Worm (Caenorhabditis elegans) whole organism, L2 larva: ENCODE data around the gene fahd-1.
A peak's percentile ranks its signal among the peaks of the same experiment; 100 is the strongest.

Experiments
- C34F6.9 ChIP-seq: fragments of 150-350 bp; optimal IDR thresholded peaks from 2 replicates; lab custom pipeline; 2014; ENCODE audit warnings: missing biosample characterization, missing genetic modification characterization
- F13H6.1 ChIP-seq: sonication (generic microtip); optimal IDR thresholded peaks from 2 replicates; lab custom pipeline; 2016; ENCODE audit warnings: missing genetic modification characterization, missing compliant biosample characterization
- R02D3.7 ChIP-seq: fragments of 150-350 bp; optimal IDR thresholded peaks from 2 replicates; lab custom pipeline; 2014; ENCODE audit warnings: missing biosample characterization, missing genetic modification characterization
- Y55F3AM.14 ChIP-seq: fragments of 200-800 bp; sonication (Bioruptor generic); optimal IDR thresholded peaks from 2 replicates; lab custom pipeline; 2018; ENCODE audit warnings: mild to moderate bottlenecking, missing genetic modification characterization, missing compliant biosample characterization
- ZK546.5 ChIP-seq: sonication (generic microtip); optimal IDR thresholded peaks from 2 replicates; lab custom pipeline; 2017; ENCODE audit warnings: missing biosample characterization, missing genetic modification characterization
- alr-1 ChIP-seq: fragments of 150-350 bp; optimal IDR thresholded peaks from 2 replicates; lab custom pipeline; 2014; ENCODE audit warnings: missing biosample characterization, missing genetic modification characterization
- aly-2 ChIP-seq: fragments of 150-350 bp; optimal IDR thresholded peaks from 2 replicates; lab custom pipeline; 2014; ENCODE audit warnings: missing biosample characterization, missing genetic modification characterization
- ama-1 ChIP-seq: fragments of 150-350 bp; optimal IDR thresholded peaks from 2 replicates; lab custom pipeline; 2018; ENCODE audit warnings: inconsistent platforms
- blmp-1 ChIP-seq: sonication (generic microtip); optimal IDR thresholded peaks from 2 replicates; lab custom pipeline; 2017; ENCODE audit warnings: missing genetic modification characterization, mild to moderate bottlenecking, missing compliant biosample characterization, antibody characterized with exemption, moderate library complexity; ENCODE audit not compliant: insufficient read depth
- ceh-16 ChIP-seq: fragments of 150-350 bp; optimal IDR thresholded peaks from 2 replicates; lab custom pipeline; 2014; ENCODE audit warnings: missing biosample characterization, missing genetic modification characterization
- ceh-82 ChIP-seq: fragments of 150-350 bp; optimal IDR thresholded peaks from 2 replicates; lab custom pipeline; 2014; ENCODE audit warnings: missing biosample characterization, missing genetic modification characterization
- crh-2 ChIP-seq: sonication (generic microtip); optimal IDR thresholded peaks from 2 replicates; lab custom pipeline; 2017; ENCODE audit warnings: missing biosample characterization, missing genetic modification characterization
- dmd-4 ChIP-seq: sonication (generic microtip); optimal IDR thresholded peaks from 2 replicates; lab custom pipeline; 2017; ENCODE audit warnings: missing biosample characterization, missing genetic modification characterization
- egl-27 ChIP-seq: sonication (generic microtip); optimal IDR thresholded peaks from 3 replicates; lab custom pipeline; 2017; ENCODE audit warnings: missing biosample characterization, missing genetic modification reagents, missing genetic modification characterization
- elt-1 ChIP-seq: fragments of 150-350 bp; optimal IDR thresholded peaks from 2 replicates; lab custom pipeline; 2014; ENCODE audit warnings: missing biosample characterization, missing genetic modification characterization
- elt-3 ChIP-seq: sonication (generic microtip); optimal IDR thresholded peaks from 2 replicates; lab custom pipeline; 2017; ENCODE audit warnings: missing biosample characterization, missing genetic modification characterization
- fos-1 ChIP-seq: fragments of 150-350 bp; optimal IDR thresholded peaks from 2 replicates; lab custom pipeline; 2014; ENCODE audit warnings: missing biosample characterization, missing genetic modification characterization
- gmeb-1 ChIP-seq: fragments of 150-350 bp; optimal IDR thresholded peaks from 2 replicates; lab custom pipeline; 2014; ENCODE audit warnings: missing biosample characterization, missing genetic modification characterization
- lin-11 ChIP-seq: fragments of 150-350 bp; sonication (generic microtip); optimal IDR thresholded peaks from 2 replicates; lab custom pipeline; 2014; ENCODE audit warnings: missing biosample characterization, missing genetic modification characterization, inconsistent platforms, mixed read lengths
- lin-13 ChIP-seq: fragments of 150-350 bp; optimal IDR thresholded peaks from 2 replicates; lab custom pipeline; 2014; ENCODE audit warnings: missing biosample characterization, missing genetic modification reagents, missing genetic modification characterization
- lin-39 ChIP-seq: fragments of 150-350 bp; optimal IDR thresholded peaks from 2 replicates; lab custom pipeline; 2014; ENCODE audit warnings: missing biosample characterization, missing genetic modification reagents, missing genetic modification characterization
- lsy-2 ChIP-seq, 2 experiments: fragments of 150-350 bp in 1 of 2; sonication (generic microtip) in 1 of 2; optimal IDR thresholded peaks; 2 replicates each; lab custom pipeline; 2014 to 2017; ENCODE audit warnings: missing biosample characterization in 2 of 2, missing genetic modification characterization in 2 of 2
- mab-5 ChIP-seq: fragments of 150-350 bp; optimal IDR thresholded peaks from 2 replicates; lab custom pipeline; 2014; ENCODE audit warnings: missing biosample characterization, missing genetic modification characterization
- mbf-1 ChIP-seq: sonication (generic microtip); optimal IDR thresholded peaks from 2 replicates; lab custom pipeline; 2017; ENCODE audit warnings: missing biosample characterization, missing genetic modification characterization
- mdl-1 ChIP-seq, 2 experiments: fragments of 150-350 bp in 1 of 2; sonication (generic microtip) in 1 of 2; optimal IDR thresholded peaks; 2 replicates each; lab custom pipeline; 2017; ENCODE audit warnings: missing biosample characterization in 2 of 2, missing genetic modification characterization in 2 of 2
- nhr-10 ChIP-seq: sonication (generic microtip); optimal IDR thresholded peaks from 2 replicates; lab custom pipeline; 2017; ENCODE audit warnings: missing biosample characterization, missing genetic modification characterization
- nhr-11 ChIP-seq: fragments of 150-350 bp; optimal IDR thresholded peaks from 2 replicates; lab custom pipeline; 2014; ENCODE audit warnings: missing biosample characterization, missing genetic modification characterization
- nhr-12 ChIP-seq: fragments of 150-350 bp; optimal IDR thresholded peaks from 2 replicates; lab custom pipeline; 2014; ENCODE audit warnings: missing biosample characterization, missing genetic modification characterization
- nhr-129 ChIP-seq: fragments of 150-350 bp; optimal IDR thresholded peaks from 2 replicates; lab custom pipeline; 2014; ENCODE audit warnings: missing biosample characterization, missing genetic modification characterization
- nhr-21 ChIP-seq: fragments of 150-350 bp; optimal IDR thresholded peaks from 2 replicates; lab custom pipeline; 2014; ENCODE audit warnings: missing biosample characterization, missing genetic modification characterization
- nhr-23 ChIP-seq: fragments of 150-350 bp; optimal IDR thresholded peaks from 2 replicates; lab custom pipeline; 2014; ENCODE audit warnings: missing biosample characterization, missing genetic modification reagents, missing genetic modification characterization
- nhr-237 ChIP-seq: fragments of 150-350 bp; optimal IDR thresholded peaks from 2 replicates; lab custom pipeline; 2014; ENCODE audit warnings: missing biosample characterization, missing genetic modification characterization
- nhr-25 ChIP-seq: fragments of 150-350 bp; sonication (generic microtip); optimal IDR thresholded peaks from 3 replicates; lab custom pipeline; 2014; ENCODE audit warnings: missing biosample characterization, missing genetic modification characterization
- nhr-6 ChIP-seq: fragments of 150-350 bp; optimal IDR thresholded peaks from 2 replicates; lab custom pipeline; 2014; ENCODE audit warnings: missing biosample characterization, missing genetic modification characterization
- nhr-77 ChIP-seq: fragments of 150-350 bp; optimal IDR thresholded peaks from 2 replicates; lab custom pipeline; 2014; ENCODE audit warnings: missing biosample characterization, missing genetic modification characterization
- peb-1 ChIP-seq: fragments of 150-350 bp; optimal IDR thresholded peaks from 2 replicates; lab custom pipeline; 2014; ENCODE audit warnings: missing biosample characterization, missing genetic modification characterization
- sem-4 ChIP-seq: fragments of 150-350 bp; optimal IDR thresholded peaks from 2 replicates; lab custom pipeline; 2014; ENCODE audit warnings: missing biosample characterization, missing genetic modification reagents, missing genetic modification characterization
- skn-1 ChIP-seq: sonication (generic microtip); optimal IDR thresholded peaks from 2 replicates; lab custom pipeline; 2017; ENCODE audit warnings: missing biosample characterization, missing genetic modification characterization
- sma-3 ChIP-seq: sonication (generic microtip); optimal IDR thresholded peaks from 2 replicates; lab custom pipeline; 2016; ENCODE audit warnings: missing genetic modification reagents, missing genetic modification characterization, missing compliant biosample characterization
- sma-9 ChIP-seq, 2 experiments: fragments of 150-350 bp in 1 of 2; sonication (generic microtip) in 1 of 2; optimal IDR thresholded peaks; 2 replicates each; lab custom pipeline; 2014 to 2016; ENCODE audit warnings: missing genetic modification characterization in 2 of 2, mild to moderate bottlenecking in 1 of 2, missing biosample characterization in 1 of 2, missing compliant biosample characterization in 1 of 2, missing genetic modification reagents in 1 of 2, moderate library complexity in 1 of 2
- snpc-4 ChIP-seq: fragments of 150-350 bp; optimal IDR thresholded peaks from 2 replicates; lab custom pipeline; 2014; ENCODE audit warnings: missing biosample characterization, missing genetic modification characterization
- unc-39 ChIP-seq: fragments of 150-350 bp; optimal IDR thresholded peaks from 2 replicates; lab custom pipeline; 2014; ENCODE audit warnings: missing biosample characterization, missing genetic modification characterization
- unc-55 ChIP-seq: fragments of 150-350 bp; sonication (generic microtip); optimal IDR thresholded peaks from 3 replicates; lab custom pipeline; 2014; ENCODE audit warnings: missing biosample characterization, missing genetic modification reagents, missing genetic modification characterization
- unc-62 ChIP-seq: fragments of 150-350 bp; optimal IDR thresholded peaks from 2 replicates; lab custom pipeline; 2014; ENCODE audit warnings: missing biosample characterization, missing genetic modification reagents, missing genetic modification characterization
- zag-1 ChIP-seq: fragments of 150-350 bp; optimal IDR thresholded peaks from 2 replicates; lab custom pipeline; 2014; ENCODE audit warnings: missing biosample characterization, missing genetic modification characterization
- ztf-1 ChIP-seq: fragments of 200-800 bp; sonication (Bioruptor generic); conservative IDR thresholded peaks from 2 replicates; pipeline ENCODE4 v1.3.6; 2022; ENCODE audit warnings: missing genetic modification characterization, missing compliant biosample characterization
- ztf-11 ChIP-seq: sonication (generic microtip); optimal IDR thresholded peaks from 2 replicates; lab custom pipeline; 2017; ENCODE audit warnings: missing biosample characterization, missing genetic modification characterization
- ztf-4 ChIP-seq: fragments of 150-350 bp; optimal IDR thresholded peaks from 2 replicates; lab custom pipeline; 2014; ENCODE audit warnings: missing biosample characterization, missing genetic modification characterization

The fahd-1 gene

DNA sequence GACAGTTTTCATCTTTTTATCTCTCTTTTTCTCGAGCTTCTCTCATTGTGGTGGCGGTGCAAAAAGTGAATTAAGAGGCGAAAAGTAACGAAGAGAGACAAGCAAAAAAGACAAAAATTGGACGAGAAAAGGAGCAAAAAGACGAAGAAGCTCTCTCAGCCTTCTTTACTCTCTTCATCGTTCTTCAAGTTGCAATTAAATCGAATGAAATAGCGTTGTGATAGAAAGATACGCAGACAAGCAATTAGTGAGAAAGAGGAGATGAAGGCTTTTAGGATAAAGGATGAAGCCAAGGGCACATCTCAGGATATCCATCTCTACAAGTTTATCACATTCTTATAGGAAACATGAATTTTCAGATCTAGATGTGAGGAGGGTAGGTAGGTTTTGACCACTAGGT lies 43.9 kb upstream of the fahd-1 start:
- TF ChIP-seq nhr-129 (peak; percentile 31), nhr-25 (tag; lab: Kevin White, UChicago) (no peak), R02D3.7 (no peak), Y55F3AM.14 (GFP tag; lab: Kevin White, UChicago) (no peak), lin-39 (tag; lab: Kevin White, UChicago) (peak; percentile 25), lsy-2 (tag; optimal IDR thresholded peaks at IDR 0.05; lab: Kevin White, UChicago) (peak in 1 of 2 experiments; percentile 17), lin-13 (GFP tag; lab: Kevin White, UChicago) (no peak), sma-9 (GFP tag; optimal IDR thresholded peaks at IDR 0.05; lab: Kevin White, UChicago) (peak; percentile 9), sma-9 (tag; optimal IDR thresholded peaks at IDR 0.05; lab: Kevin White, UChicago) (no peak), C34F6.9 (tag; lab: Kevin White, UChicago) (peak; percentile 50)

DNA sequence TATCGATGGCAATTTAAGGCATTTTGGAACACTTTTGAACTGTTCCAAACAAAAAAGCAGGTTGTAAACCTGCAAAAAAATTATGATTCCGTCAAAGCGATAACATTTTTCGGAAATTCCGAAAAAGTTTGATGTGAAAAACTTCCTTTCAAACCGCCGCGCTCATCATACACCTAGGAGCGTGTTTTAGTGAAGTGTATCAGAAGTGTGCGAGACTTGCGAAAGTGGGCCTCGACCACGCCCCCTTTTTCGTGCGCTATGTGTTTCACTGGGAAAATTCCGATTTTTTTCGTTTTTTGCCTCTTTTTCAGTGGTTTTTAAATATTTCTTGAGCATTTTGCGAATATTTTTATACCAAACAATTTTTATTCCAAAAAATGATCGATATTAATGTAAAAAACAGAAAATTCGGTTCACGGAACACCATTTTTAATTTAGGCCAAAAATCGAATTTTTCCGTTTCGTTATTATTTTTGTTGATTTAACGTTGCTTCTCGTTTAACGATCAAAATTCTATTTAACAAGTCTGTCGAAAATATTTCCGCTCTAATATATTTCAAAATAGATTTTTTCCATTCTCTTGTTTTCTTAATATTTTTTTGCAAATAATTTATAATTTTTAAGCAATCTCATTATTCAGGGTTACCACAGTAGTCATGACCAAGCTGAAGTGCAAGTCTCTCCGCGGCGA lies 37.4 kb upstream of the fahd-1 start, which contains the start of gene rpl-35:
TSS of gene rpl-35 (plus strand) at position 641 of the 691 bp plus-strand sequence.
- TF ChIP-seq nhr-23 (tag; lab: Kevin White, UChicago): peak; percentile 15
- peak; percentile 66 for TF ChIP-seq mbf-1 (tag; lab: Kevin White, UChicago)
- TF ChIP-seq alr-1 (tag; lab: Kevin White, UChicago): no peak
- peak; percentile 100 for TF ChIP-seq C34F6.9 (tag; lab: Kevin White, UChicago)
- TF ChIP-seq blmp-1: peak; percentile 97
- no peak for TF ChIP-seq aly-2
- TF ChIP-seq ceh-82: peak; percentile 98
- TF ChIP-seq nhr-25 (tag; lab: Kevin White, UChicago): peak; percentile 100
- TF ChIP-seq zag-1 (tag; lab: Kevin White, UChicago): peak; percentile 99
- TF ChIP-seq ZK546.5: peak; percentile 94
- peak; percentile 98 for TF ChIP-seq mab-5
- TF ChIP-seq F13H6.1 (tag; lab: Kevin White, UChicago): peak; percentile 100
- peak; percentile 20 for TF ChIP-seq unc-39
- TF ChIP-seq nhr-6 (tag; lab: Kevin White, UChicago): peak; percentile 100
- TF ChIP-seq lin-13 (GFP tag; lab: Kevin White, UChicago): peak; percentile 99
- peak; percentile 96 for TF ChIP-seq unc-62 (GFP tag; lab: Kevin White, UChicago)
- peak; percentile 94 for TF ChIP-seq nhr-77
- peak; percentile 94 for TF ChIP-seq nhr-237 (tag; lab: Kevin White, UChicago)
- TF ChIP-seq elt-3 (tag; lab: Kevin White, UChicago): no peak
- peak; percentile 100 for TF ChIP-seq nhr-21 (tag; lab: Kevin White, UChicago)
- peak; percentile 100 for TF ChIP-seq sem-4 (tag; lab: Kevin White, UChicago)
- TF ChIP-seq skn-1 (tag; lab: Kevin White, UChicago): peak; percentile 98
- TF ChIP-seq ama-1 (lab: Kevin White, UChicago): peak; percentile 93
- peak; percentile 100 for TF ChIP-seq ztf-4 (tag; lab: Kevin White, UChicago)
- peak; percentile 99 for TF ChIP-seq fos-1 (tag; lab: Kevin White, UChicago)
- TF ChIP-seq R02D3.7: peak; percentile 88
- peak; percentile 98 to 99 for TF ChIP-seq lsy-2 (tag; optimal IDR thresholded peaks at IDR 0.05; lab: Kevin White, UChicago)
- peak; percentile 71 for TF ChIP-seq dmd-4 (tag; lab: Kevin White, UChicago)
- TF ChIP-seq unc-55 (GFP tag; lab: Kevin White, UChicago): peak; percentile 100
- TF ChIP-seq nhr-12 (tag; lab: Kevin White, UChicago): peak; percentile 72
- peak; percentile 76 for TF ChIP-seq ztf-11
- peak; percentile 100 for TF ChIP-seq sma-3
- TF ChIP-seq nhr-10 (tag; lab: Kevin White, UChicago): peak; percentile 94
- peak; percentile 69 for TF ChIP-seq elt-1 (tag; lab: Kevin White, UChicago)
- TF ChIP-seq mdl-1 (tag; optimal IDR thresholded peaks at IDR 0.05; lab: Kevin White, UChicago): peak; percentile 51 to 96
- TF ChIP-seq gmeb-1: peak; percentile 100
- 0 out of 2 replicates have a peak, but pooled peaks have one; percentile 86 for TF ChIP-seq ztf-1 (GFP tag; lab: Robert Waterston, UW)
- peak; percentile 99 for TF ChIP-seq nhr-129
- peak; percentile 82 for TF ChIP-seq nhr-11 (tag; lab: Kevin White, UChicago)
- TF ChIP-seq Y55F3AM.14 (GFP tag; lab: Kevin White, UChicago): peak; percentile 99
- peak; percentile 52 for TF ChIP-seq peb-1 (tag; lab: Kevin White, UChicago)
- TF ChIP-seq lin-11: peak; percentile 100
- peak; percentile 90 for TF ChIP-seq lin-39 (tag; lab: Kevin White, UChicago)
- TF ChIP-seq egl-27 (tag; lab: Kevin White, UChicago): peak; percentile 99
- TF ChIP-seq crh-2 (tag; lab: Kevin White, UChicago): peak; percentile 100
- TF ChIP-seq snpc-4 (tag; lab: Kevin White, UChicago): peak; percentile 93
- peak; percentile 99 for TF ChIP-seq sma-9 (GFP tag; optimal IDR thresholded peaks at IDR 0.05; lab: Kevin White, UChicago)
- TF ChIP-seq sma-9 (tag; optimal IDR thresholded peaks at IDR 0.05; lab: Kevin White, UChicago): peak; percentile 16
- TF ChIP-seq ceh-16 (tag; lab: Kevin White, UChicago): peak; percentile 100
